Fruit fly (Drosophila melanogaster): ENCODE measurements around the gene CG42331.

CG42331 gene

dm6 chr3R:24768538-24769401 is 3.2 kb upstream of the CG42331 start, which contains the start of gene CG13631 (continued):
- TF ChIP-seq CG10565 (GFP tag; optimal IDR thresholded peaks at IDR 0.05): peak; percentile 89
- peak; percentile 93 for TF ChIP-seq CG10654 (GFP tag; optimal IDR thresholded peaks at IDR 0.05)
- TF ChIP-seq usp (GFP tag; optimal IDR thresholded peaks at IDR 0.05): no peak
- TF ChIP-seq CG10431 (GFP tag; optimal IDR thresholded peaks at IDR 0.05): peak; percentile 94
- TF ChIP-seq klu (GFP tag; IDR thresholded peaks at IDR 0.05): peak; percentile 64; the same call in 1 of the 2 replicates
- TF ChIP-seq br (optimal IDR thresholded peaks at IDR 0.05): no peak
- TF ChIP-seq zen2 (GFP tag; IDR thresholded peaks at IDR 0.05; ENCODE audit: partially characterized antibody): no peak
- TF ChIP-seq Usf (GFP tag; optimal IDR thresholded peaks at IDR 0.05): peak; percentile 71
- TF ChIP-seq dan (GFP tag; IDR thresholded peaks at IDR 0.05): peak; percentile 56; the same call in 1 of the 2 replicates
- no peak for TF ChIP-seq ham (GFP tag; IDR thresholded peaks at IDR 0.05)
- peak; percentile 37 to 74 for TF ChIP-seq crp (GFP tag; optimal IDR thresholded peaks at IDR 0.05)
- TF ChIP-seq sim (GFP tag; IDR thresholded peaks at IDR 0.05): peak; percentile 67; the same call in 1 of the 2 replicates
- peak; percentile 92 for TF ChIP-seq ems (GFP tag; optimal IDR thresholded peaks at IDR 0.05)
- TF ChIP-seq CG6765 (GFP tag; optimal IDR thresholded peaks at IDR 0.05): peak; percentile 9
- peak; percentile 93 for TF ChIP-seq CG10209 (GFP tag; optimal IDR thresholded peaks at IDR 0.05)
- peak; percentile 95 to 96 for TF ChIP-seq Pdp1 (GFP tag; optimal IDR thresholded peaks at IDR 0.05)
- peak; percentile 86 for TF ChIP-seq Mrtf (GFP tag; IDR thresholded peaks at IDR 0.05)
- peak; percentile 78 for TF ChIP-seq CG15011 (GFP tag; optimal IDR thresholded peaks at IDR 0.05)
- TF ChIP-seq Hr51 (GFP tag; optimal IDR thresholded peaks at IDR 0.05): peak; percentile 46 to 95
- no peak for TF ChIP-seq fd3F (GFP tag; optimal IDR thresholded peaks at IDR 0.05)
- TF ChIP-seq Adf1 (GFP tag; IDR thresholded peaks at IDR 0.05): peak; percentile 87
- TF ChIP-seq sens-2 (GFP tag; IDR thresholded peaks at IDR 0.05): peak; percentile 88
- peak; percentile 91 for TF ChIP-seq H15 (GFP tag; IDR thresholded peaks at IDR 0.05)
- TF ChIP-seq slbo (GFP tag; IDR thresholded peaks at IDR 0.05): peak; percentile 60
- TF ChIP-seq Blimp-1 (GFP tag; optimal IDR thresholded peaks at IDR 0.05): peak; percentile 96
- TF ChIP-seq mirr (GFP tag; optimal IDR thresholded peaks at IDR 0.05): no peak
- peak; percentile 67 for TF ChIP-seq Deaf1 (tag; optimal IDR thresholded peaks at IDR 0.05)
- TF ChIP-seq tup (GFP tag; optimal IDR thresholded peaks at IDR 0.05): peak; percentile 77
- peak; percentile 91 for TF ChIP-seq E2f1 (GFP tag; IDR thresholded peaks at IDR 0.05)
- peak; percentile 90 for TF ChIP-seq dmrt11E (tag; optimal IDR thresholded peaks at IDR 0.05)
- peak; percentile 81 for TF ChIP-seq Vsx1 (GFP tag; optimal IDR thresholded peaks at IDR 0.05)
- no peak for TF ChIP-seq nerfin-2 (GFP tag; IDR thresholded peaks at IDR 0.05; ENCODE audit: partially characterized antibody)
- TF ChIP-seq Fer1 (GFP tag; optimal IDR thresholded peaks at IDR 0.05): no peak
- peak; percentile 97 for TF ChIP-seq pum (GFP tag; optimal IDR thresholded peaks at IDR 0.05)
- peak; percentile 88 for TF ChIP-seq CG7786 (GFP tag; optimal IDR thresholded peaks at IDR 0.05)
- peak; percentile 32 for TF ChIP-seq YL-1 (GFP tag; optimal IDR thresholded peaks at IDR 0.05)
- peak; percentile 88 for TF ChIP-seq tgo (GFP tag; IDR thresholded peaks at IDR 0.05)
- TF ChIP-seq CG1603 (tag; optimal IDR thresholded peaks at IDR 0.05): peak; percentile 81
- 0 out of 2 replicates have a peak, but pooled peaks have one; percentile 16 for TF ChIP-seq al (GFP tag; IDR thresholded peaks at IDR 0.05)
- TF ChIP-seq hb (GFP tag; IDR thresholded peaks at IDR 0.05; ENCODE audit: partially characterized antibody): no peak
- TF ChIP-seq crol (GFP tag; IDR thresholded peaks at IDR 0.05): peak; percentile 97
- peak; percentile 54; the same call in 1 of the 2 replicates for TF ChIP-seq gsb (GFP tag; IDR thresholded peaks at IDR 0.05)
- peak; percentile 84 for TF ChIP-seq CHES-1-like (GFP tag; optimal IDR thresholded peaks at IDR 0.05)
- peak; percentile 86 for TF ChIP-seq CG6272 (GFP tag; IDR thresholded peaks at IDR 0.05)
- no peak for TF ChIP-seq Dbx (GFP tag; IDR thresholded peaks at IDR 0.05)
- peak; percentile 96 for TF ChIP-seq gsb-n (tag; optimal IDR thresholded peaks at IDR 0.05)
- peak; percentile 55 for TF ChIP-seq CG10543 (GFP tag; optimal IDR thresholded peaks at IDR 0.05)
- TF ChIP-seq CG7556 (GFP tag; optimal IDR thresholded peaks at IDR 0.05): peak; percentile 94
